Fruit fly (Drosophila melanogaster) whole organism, embryonic: ENCODE data around the gene Sgs1.

Source experiments
- CG16863 ChIP-seq: fragments of 200-800 bp; sonication (Bioruptor generic); optimal IDR thresholded peaks from 3 replicates; lab custom pipeline; 2016; ENCODE audit warnings: missing biosample characterization, missing genetic modification characterization
- Hand ChIP-seq: fragments of 200-800 bp; sonication (Bioruptor generic); optimal IDR thresholded peaks from 2 replicates; lab custom pipeline; 2017; ENCODE audit warnings: mild to moderate bottlenecking, missing biosample characterization, missing genetic modification reagents, missing genetic modification characterization
- Sox102F ChIP-seq: fragments of 200-800 bp; sonication (Bioruptor generic); optimal IDR thresholded peaks from 2 replicates; lab custom pipeline; 2018; ENCODE audit warnings: missing biosample characterization, mild to moderate bottlenecking, missing genetic modification characterization, moderate library complexity
- YL-1 ChIP-seq: fragments of 200-800 bp; sonication (Bioruptor generic); optimal IDR thresholded peaks from 3 replicates; lab custom pipeline; 2017; ENCODE audit warnings: missing biosample characterization, mild to moderate bottlenecking, missing genetic modification characterization

DNA sequence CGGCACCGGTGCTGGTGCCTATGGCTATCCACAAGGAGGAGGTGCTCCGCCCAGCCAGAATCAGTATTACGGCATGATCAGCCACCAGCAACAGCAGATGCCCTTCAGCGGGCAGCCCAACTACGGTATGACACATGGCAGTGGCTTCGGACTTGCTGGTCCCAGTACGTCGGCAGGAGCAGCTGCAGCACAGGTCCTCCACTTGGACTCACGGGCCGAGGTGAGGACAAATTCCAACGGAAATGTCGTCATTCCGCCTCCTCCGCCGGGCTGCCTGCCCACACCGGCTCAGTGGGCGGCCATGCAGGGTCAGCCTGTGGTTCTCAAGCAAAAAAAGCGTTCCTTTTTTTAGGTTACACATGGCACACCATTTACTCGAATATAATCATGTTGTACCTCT, 28.7 kb downstream of the Sgs1 start:
- TF ChIP-seq YL-1 = no peak
- TF ChIP-seq Hand (GFP tag; lab: Kevin White, UChicago) = no peak
- TF ChIP-seq CG16863 (GFP tag; lab: Kevin White, UChicago) = no peak
- no peak for TF ChIP-seq Sox102F (GFP tag; lab: Kevin White, UChicago)
